Worm (Caenorhabditis elegans): ENCODE results near the gene srlf-30.

DNA sequence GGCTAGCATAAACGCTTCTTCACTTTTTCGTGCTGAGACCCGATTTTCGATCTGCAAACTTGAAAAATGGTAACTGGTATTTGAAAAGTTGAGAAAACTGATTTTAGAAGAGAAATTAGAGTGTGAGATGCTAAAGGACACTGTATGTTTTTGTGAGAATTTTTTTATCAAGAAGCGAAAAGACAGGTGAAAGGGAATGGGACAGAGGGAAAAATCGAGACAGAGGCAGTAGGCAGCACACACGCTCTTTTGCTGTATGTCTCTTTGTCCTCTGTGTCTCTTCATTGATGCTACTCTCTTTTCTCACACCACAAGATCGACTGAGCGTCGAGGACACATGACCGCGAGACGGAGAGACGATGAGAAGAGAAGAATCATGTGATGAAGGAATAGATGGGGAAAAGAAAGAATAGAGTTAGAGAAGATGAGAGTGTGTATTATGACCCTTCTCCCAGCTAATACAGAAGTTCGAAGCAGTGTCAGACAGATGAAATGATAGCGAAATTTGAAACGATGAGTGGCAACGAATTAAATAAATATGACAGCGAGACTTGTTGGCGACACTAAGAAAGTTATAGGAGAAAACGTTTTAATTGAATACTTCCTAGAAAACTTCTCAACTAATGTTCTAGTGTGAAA, 35.8 kb downstream of the srlf-30 start, which contains the start of gene lgg-2:
- TF ChIP-seq lin-13 (GFP tag; optimal IDR thresholded peaks at IDR 0.05) (peak; percentile 89), ama-1 (optimal IDR thresholded peaks at IDR 0.05) (peak; percentile 19), ceh-62 (tag; optimal IDR thresholded peaks at IDR 0.05) (no peak), D1046.2 (GFP tag; IDR thresholded peaks at IDR 0.05) (no peak), snpc-4 (tag; optimal IDR thresholded peaks at IDR 0.05) (no peak), zfp-3 (GFP tag; conservative IDR thresholded peaks at IDR 0.05) (peak; percentile 89), dpl-1 (GFP tag; optimal IDR thresholded peaks at IDR 0.05) (peak; percentile 66), ZK337.2 (GFP tag; IDR thresholded peaks at IDR 0.05) (no peak), set-16 (GFP tag; IDR thresholded peaks at IDR 0.05) (peak; percentile 76)

Data from whole organism, L4 larva.